Fruit fly (Drosophila melanogaster): Measurements from ENCODE around the gene CG45080.

CG45080 gene

DNA sequence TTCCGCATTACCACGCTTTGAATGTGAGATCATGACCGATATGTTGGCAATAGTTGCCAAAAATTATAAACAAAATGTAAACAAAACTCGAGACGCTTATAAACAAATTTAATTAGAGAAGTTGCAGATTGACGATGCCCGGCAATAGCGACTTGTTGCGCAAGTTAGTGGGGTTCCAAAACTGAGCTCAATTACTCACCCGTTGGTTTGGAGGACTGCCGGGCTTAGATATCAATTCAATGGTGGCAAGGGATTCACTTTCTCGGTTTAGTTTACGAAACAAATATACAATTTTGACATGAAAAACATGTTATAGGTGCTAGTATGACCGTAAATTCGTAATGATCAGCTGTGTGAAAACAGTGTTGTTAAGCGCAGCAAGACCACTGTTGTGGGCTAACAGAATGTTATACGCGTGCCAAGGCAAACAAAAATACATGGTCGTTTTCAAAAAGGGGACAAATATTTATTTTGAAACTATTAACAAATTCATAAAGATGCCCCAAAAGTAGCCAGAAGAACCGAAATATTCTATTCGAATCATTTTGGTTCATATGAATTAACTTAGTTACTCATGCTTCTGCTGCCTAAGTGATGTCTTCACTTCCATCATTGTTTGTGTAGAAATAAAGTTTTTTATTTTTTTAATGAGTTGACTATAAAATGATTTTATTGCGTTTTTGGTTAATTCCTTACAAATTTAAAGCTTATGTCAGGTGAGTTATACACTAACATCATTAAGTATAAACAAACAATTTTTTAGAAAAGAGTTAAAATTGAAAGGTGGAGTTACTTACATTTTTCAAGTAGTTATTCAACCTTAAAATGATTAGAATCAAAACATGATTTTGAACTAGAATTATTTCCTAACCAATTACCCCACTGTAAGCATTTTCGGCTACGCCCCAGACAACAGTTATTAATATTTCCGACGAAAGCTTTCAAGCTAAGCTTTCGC is 47.8 kb upstream of the CG45080 start, which contains the start of gene Elp6 (continued):
- TF ChIP-seq inv (GFP tag; IDR thresholded peaks at IDR 0.05; ENCODE audit: partially characterized antibody): no peak
- peak; percentile 81 for TF ChIP-seq CG10267 (tag; optimal IDR thresholded peaks at IDR 0.05)
- no peak for TF ChIP-seq HmgZ (tag; optimal IDR thresholded peaks at IDR 0.05)
- TF ChIP-seq Sry-δ (GFP tag; optimal IDR thresholded peaks at IDR 0.05): peak; percentile 31
- peak; percentile 56 for TF ChIP-seq CG16815 (GFP tag; optimal IDR thresholded peaks at IDR 0.05)
- peak; percentile 29 for TF ChIP-seq CG10274 (GFP tag; optimal IDR thresholded peaks at IDR 0.05)
- no peak for TF ChIP-seq sima (GFP tag; optimal IDR thresholded peaks at IDR 0.05)
- TF ChIP-seq ase (GFP tag; IDR thresholded peaks at IDR 0.05): peak; percentile 64

DNA sequence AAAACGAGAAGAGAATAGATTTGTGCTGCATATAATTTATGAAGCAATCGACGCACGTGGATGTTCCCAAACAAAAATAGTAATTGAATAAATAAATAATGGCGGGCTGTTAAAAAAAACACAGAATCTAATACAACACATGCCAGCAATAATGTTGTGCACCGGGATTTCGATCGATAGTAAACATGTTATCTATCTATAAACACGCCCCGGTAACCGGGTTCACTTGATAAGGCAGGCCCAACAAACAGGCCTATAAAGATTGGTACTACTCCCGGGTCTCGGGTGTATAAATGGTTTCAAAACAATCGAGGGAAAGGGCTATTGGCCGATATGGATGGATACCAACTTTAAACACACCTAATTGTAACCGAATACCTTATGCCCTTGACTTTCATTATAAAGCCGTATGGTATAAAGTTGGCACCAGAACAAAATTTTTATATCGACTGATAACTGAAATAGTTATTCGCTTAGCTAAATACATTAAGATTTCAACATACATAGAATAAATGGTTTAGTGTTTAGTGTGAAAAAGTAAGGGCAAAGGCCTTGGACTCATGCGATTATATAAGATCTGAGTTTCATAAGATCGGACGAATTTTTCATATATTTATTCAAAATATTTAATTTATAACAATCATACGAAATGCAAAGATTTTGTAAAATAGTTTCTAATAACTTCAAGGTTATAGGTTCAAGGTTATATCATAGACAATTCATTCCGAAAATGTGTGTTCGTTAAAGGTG is 46.8 kb upstream of the CG45080 start:
- no peak for TF ChIP-seq Stat92E (GFP tag; optimal IDR thresholded peaks at IDR 0.05)
- TF ChIP-seq CG2199 (GFP tag; IDR thresholded peaks at IDR 0.05): 0 out of 3 replicates have a peak, but pooled peaks have one; percentile 45
- TF ChIP-seq CG11085 (GFP tag; IDR thresholded peaks at IDR 0.05): no peak
- TF ChIP-seq CG34376 (GFP tag; optimal IDR thresholded peaks at IDR 0.05): peak; percentile 41
- peak; percentile 12 for TF ChIP-seq CG11504 (tag; optimal IDR thresholded peaks at IDR 0.05)
- no peak for TF ChIP-seq C15 (GFP tag; IDR thresholded peaks at IDR 0.05)
- TF ChIP-seq sd (tag; optimal IDR thresholded peaks at IDR 0.05): peak; percentile 8
- no peak for TF ChIP-seq stwl (tag; optimal IDR thresholded peaks at IDR 0.05)
- TF ChIP-seq CG12769 (tag; optimal IDR thresholded peaks at IDR 0.05): peak; percentile 74
- peak; percentile 80 for TF ChIP-seq twi (tag; optimal IDR thresholded peaks at IDR 0.05)
- TF ChIP-seq CG13894 (tag; optimal IDR thresholded peaks at IDR 0.05): peak; percentile 34
- TF ChIP-seq Hr51 (GFP tag; optimal IDR thresholded peaks at IDR 0.05): peak in 1 of 2 experiments; percentile 19
- no peak for TF ChIP-seq CG8290 (GFP tag; optimal IDR thresholded peaks at IDR 0.05)
- TF ChIP-seq CG8290 (tag; optimal IDR thresholded peaks at IDR 0.05): peak in 1 of 2 experiments; percentile 44
- TF ChIP-seq caup (GFP tag; optimal IDR thresholded peaks at IDR 0.05; ENCODE audit: severe bottlenecking): peak; percentile 5
- no peak for TF ChIP-seq Bdp1 (GFP tag; optimal IDR thresholded peaks at IDR 0.05)
- no peak for TF ChIP-seq CG10321 (GFP tag; IDR thresholded peaks at IDR 0.05)
- peak; percentile 19 for TF ChIP-seq lab (GFP tag; optimal IDR thresholded peaks at IDR 0.05)
- TF ChIP-seq exex (tag; optimal IDR thresholded peaks at IDR 0.05): peak; percentile 65
- TF ChIP-seq br (optimal IDR thresholded peaks at IDR 0.05): no peak
- TF ChIP-seq onecut (GFP tag; IDR thresholded peaks at IDR 0.05): peak; percentile 50
- TF ChIP-seq grn (GFP tag; optimal IDR thresholded peaks at IDR 0.05): peak; percentile 68
- peak; percentile 13 for TF ChIP-seq dmrt99B (tag; optimal IDR thresholded peaks at IDR 0.05)
- no peak for TF ChIP-seq Hey (tag; optimal IDR thresholded peaks at IDR 0.05)
- TF ChIP-seq CG10274 (GFP tag; optimal IDR thresholded peaks at IDR 0.05): no peak
- TF ChIP-seq CG15696 (tag; optimal IDR thresholded peaks at IDR 0.05): peak; percentile 36
- TF ChIP-seq slbo (GFP tag; IDR thresholded peaks at IDR 0.05): 0 out of 2 replicates have a peak, but pooled peaks have one; percentile 6
- TF ChIP-seq CG18764 (GFP tag; optimal IDR thresholded peaks at IDR 0.05): no peak
- TF ChIP-seq BtbVII (GFP tag; optimal IDR thresholded peaks at IDR 0.05): peak; percentile 30
- no peak for TF ChIP-seq Dref (GFP tag; IDR thresholded peaks at IDR 0.05)
- peak; percentile 55 for TF ChIP-seq D19A (tag; optimal IDR thresholded peaks at IDR 0.05)
- TF ChIP-seq Pdp1 (GFP tag; optimal IDR thresholded peaks at IDR 0.05): peak in 1 of 2 experiments; percentile 54
- TF ChIP-seq sug (tag; optimal IDR thresholded peaks at IDR 0.05): peak; percentile 52
- TF ChIP-seq Abd-B (GFP tag; optimal IDR thresholded peaks at IDR 0.05): no peak
- peak; percentile 82 for TF ChIP-seq mirr (GFP tag; optimal IDR thresholded peaks at IDR 0.05)
- TF ChIP-seq chinmo (GFP tag; IDR thresholded peaks at IDR 0.05; ENCODE audit: partially characterized antibody): no peak
- peak; percentile 23 for TF ChIP-seq sens (GFP tag)
- TF ChIP-seq so (GFP tag; IDR thresholded peaks at IDR 0.05): 0 out of 3 replicates have a peak, but pooled peaks have one; percentile 41
